ENCODE assay signal across 1 fruit fly cellular context in genomic region chr2L:14367274-14367669, dm6.
A peak's percentile ranks its signal among the peaks of the same experiment; 100 is the strongest.
TF ChIP-seq lines count a peak whose summit lies in the region.

No protein-coding gene starts in this region.

TF ChIP-seq in whole organism, embryonic, 481 proteins besides CTCF, POLR2A, EP300 and RAD21 (continued from another document and continues in another):
- TF ChIP-seq CG12299 (tag; optimal IDR thresholded peaks at IDR 0.05; lab: Kevin White, UChicago) (no peak), lab (GFP tag; optimal IDR thresholded peaks at IDR 0.05; lab: Kevin White, UChicago) (peak; percentile 33), CG30431 (GFP tag; optimal IDR thresholded peaks at IDR 0.05; lab: Kevin White, UChicago) (peak; percentile 33), grau (tag; optimal IDR thresholded peaks at IDR 0.05; lab: Kevin White, UChicago) (peak; percentile 23), gce (GFP tag; IDR thresholded peaks at IDR 0.05; lab: Robert Waterston, UW) (no peak), CG3838 (GFP tag; optimal IDR thresholded peaks at IDR 0.05; lab: Kevin White, UChicago) (no peak), CG6813 (GFP tag; optimal IDR thresholded peaks at IDR 0.05; lab: Kevin White, UChicago) (peak; percentile 36), lbe (GFP tag; optimal IDR thresholded peaks at IDR 0.05; lab: Kevin White, UChicago) (no peak), insv (GFP tag; optimal IDR thresholded peaks at IDR 0.05; lab: Kevin White, UChicago) (no peak), CG6689 (GFP tag; IDR thresholded peaks at IDR 0.05; lab: Robert Waterston, UW) (peak; percentile 63; the same call in 1 of the 2 replicates), gro (GFP tag; optimal IDR thresholded peaks at IDR 0.05; lab: Kevin White, UChicago) (no peak), CG18476 (GFP tag; optimal IDR thresholded peaks at IDR 0.05; lab: Kevin White, UChicago) (peak; percentile 0), fd96Cb (tag; optimal IDR thresholded peaks at IDR 0.05; lab: Kevin White, UChicago) (peak; percentile 58), CG34224 (GFP tag; IDR thresholded peaks at IDR 0.05; lab: Robert Waterston, UW; ENCODE audit: partially characterized antibody) (no peak), CG3995 (GFP tag; optimal IDR thresholded peaks at IDR 0.05; lab: Kevin White, UChicago) (no peak), Myb (GFP tag; optimal IDR thresholded peaks at IDR 0.05; lab: Kevin White, UChicago) (no peak), Fer2 (tag; optimal IDR thresholded peaks at IDR 0.05; lab: Kevin White, UChicago) (no peak), Bdp1 (GFP tag; optimal IDR thresholded peaks at IDR 0.05; lab: Kevin White, UChicago) (no peak), gcm2 (GFP tag; optimal IDR thresholded peaks at IDR 0.05; lab: Kevin White, UChicago) (no peak), Dfd (GFP tag; optimal IDR thresholded peaks at IDR 0.05; lab: Kevin White, UChicago) (no peak), mirr (GFP tag; optimal IDR thresholded peaks at IDR 0.05; lab: Kevin White, UChicago) (no peak), maf-S (GFP tag; optimal IDR thresholded peaks at IDR 0.05; lab: Kevin White, UChicago) (no peak), danr (GFP tag; IDR thresholded peaks at IDR 0.05; lab: Robert Waterston, UW) (no peak), gsb-n (tag; optimal IDR thresholded peaks at IDR 0.05; lab: Kevin White, UChicago) (peak; percentile 48), eve (GFP tag; optimal IDR thresholded peaks at IDR 0.05; lab: Kevin White, UChicago) (no peak), Camta (GFP tag; optimal IDR thresholded peaks at IDR 0.05; lab: Kevin White, UChicago) (no peak), pb (GFP tag; optimal IDR thresholded peaks at IDR 0.05; lab: Kevin White, UChicago) (no peak), CG1602 (GFP tag; optimal IDR thresholded peaks at IDR 0.05; lab: Kevin White, UChicago) (no peak), CG12659 (GFP tag; optimal IDR thresholded peaks at IDR 0.05; lab: Kevin White, UChicago) (peak; percentile 13), Tbp (GFP tag; optimal IDR thresholded peaks at IDR 0.05; lab: Kevin White, UChicago) (no peak), tx (GFP tag; optimal IDR thresholded peaks at IDR 0.05; lab: Kevin White, UChicago) (no peak), Med (GFP tag; lab: Kevin White, UChicago) (peak; percentile 10), jigr1 (GFP tag; IDR thresholded peaks at IDR 0.05; lab: Robert Waterston, UW) (0 out of 3 replicates have a peak, but pooled peaks have one; percentile 29), CG4328 (GFP tag; optimal IDR thresholded peaks at IDR 0.05; lab: Kevin White, UChicago) (no peak), Hand (GFP tag; optimal IDR thresholded peaks at IDR 0.05; lab: Kevin White, UChicago) (no peak), Spps (tag; optimal IDR thresholded peaks at IDR 0.05; lab: Kevin White, UChicago) (peak; percentile 4), CG3163 (GFP tag; optimal IDR thresholded peaks at IDR 0.05; lab: Kevin White, UChicago) (no peak), caup (GFP tag; optimal IDR thresholded peaks at IDR 0.05; lab: Kevin White, UChicago; ENCODE audit: severe bottlenecking) (peak; percentile 8), CG3726 (GFP tag; IDR thresholded peaks at IDR 0.05; lab: Robert Waterston, UW) (no peak), fd3F (GFP tag; optimal IDR thresholded peaks at IDR 0.05; lab: Kevin White, UChicago) (no peak), dysf (GFP tag; IDR thresholded peaks at IDR 0.05; lab: Robert Waterston, UW) (no peak; the same call in 2 of the 3 replicates), CG12071 (GFP tag; optimal IDR thresholded peaks at IDR 0.05; lab: Kevin White, UChicago) (no peak), Nf-YC (tag; optimal IDR thresholded peaks at IDR 0.05; lab: Kevin White, UChicago) (peak; percentile 42), CG15601 (tag; optimal IDR thresholded peaks at IDR 0.05; lab: Kevin White, UChicago) (peak; percentile 63), CG7987 (GFP tag; optimal IDR thresholded peaks at IDR 0.05; lab: Kevin White, UChicago) (no peak), CG8388 (GFP tag; optimal IDR thresholded peaks at IDR 0.05; lab: Kevin White, UChicago) (no peak), CG10431 (GFP tag; optimal IDR thresholded peaks at IDR 0.05; lab: Kevin White, UChicago) (no peak), bcd (GFP tag; optimal IDR thresholded peaks at IDR 0.05; lab: Kevin White, UChicago) (peak; percentile 29), CG33213 (GFP tag; optimal IDR thresholded peaks at IDR 0.05; lab: Kevin White, UChicago) (no peak), ewg (GFP tag; optimal IDR thresholded peaks at IDR 0.05; lab: Kevin White, UChicago) (peak; percentile 20), CG18011 (GFP tag; optimal IDR thresholded peaks at IDR 0.05; lab: Kevin White, UChicago) (no peak), CG12744 (GFP tag; optimal IDR thresholded peaks at IDR 0.05; lab: Kevin White, UChicago) (no peak), CG8765 (GFP tag; IDR thresholded peaks at IDR 0.05; lab: Robert Waterston, UW) (no peak), tin (GFP tag; optimal IDR thresholded peaks at IDR 0.05; lab: Kevin White, UChicago) (peak; percentile 15), CG18764 (GFP tag; optimal IDR thresholded peaks at IDR 0.05; lab: Kevin White, UChicago) (no peak), CG10654 (GFP tag; optimal IDR thresholded peaks at IDR 0.05; lab: Kevin White, UChicago) (no peak), Blimp-1 (GFP tag; optimal IDR thresholded peaks at IDR 0.05; lab: Kevin White, UChicago) (peak; percentile 65), tup (GFP tag; optimal IDR thresholded peaks at IDR 0.05; lab: Kevin White, UChicago) (no peak), CG15479 (GFP tag; optimal IDR thresholded peaks at IDR 0.05; lab: Kevin White, UChicago) (no peak), hb (GFP tag; IDR thresholded peaks at IDR 0.05; lab: Robert Waterston, UW; ENCODE audit: partially characterized antibody) (no peak), CG9609 (GFP tag; optimal IDR thresholded peaks at IDR 0.05; lab: Kevin White, UChicago) (no peak), Fer1 (GFP tag; optimal IDR thresholded peaks at IDR 0.05; lab: Kevin White, UChicago) (peak; percentile 60), CG6791 (GFP tag; IDR thresholded peaks at IDR 0.05; lab: Robert Waterston, UW; ENCODE audit: partially characterized antibody) (no peak), fd102C (GFP tag; optimal IDR thresholded peaks at IDR 0.05; lab: Kevin White, UChicago) (no peak), Trl (optimal IDR thresholded peaks at IDR 0.05; lab: Kevin White, UChicago) (no peak), Trl (GFP tag; optimal IDR thresholded peaks at IDR 0.05; lab: Kevin White, UChicago) (no peak), shn (GFP tag; optimal IDR thresholded peaks at IDR 0.05; lab: Kevin White, UChicago) (no peak), CG10274 (GFP tag; optimal IDR thresholded peaks at IDR 0.05; lab: Kevin White, UChicago) (no peak), CG12391 (tag; optimal IDR thresholded peaks at IDR 0.05; lab: Kevin White, UChicago) (no peak), org-1 (GFP tag; optimal IDR thresholded peaks at IDR 0.05; lab: Kevin White, UChicago) (no peak), CG4820 (GFP tag; optimal IDR thresholded peaks at IDR 0.05; lab: Kevin White, UChicago) (peak; percentile 66), Dref (GFP tag; IDR thresholded peaks at IDR 0.05; lab: Robert Waterston, UW) (no peak), wek (GFP tag; optimal IDR thresholded peaks at IDR 0.05; lab: Kevin White, UChicago) (no peak), disco-r (GFP tag; optimal IDR thresholded peaks at IDR 0.05; lab: Kevin White, UChicago) (no peak), Scr (GFP tag; IDR thresholded peaks at IDR 0.05; lab: Robert Waterston, UW; ENCODE audit: partially characterized antibody) (no peak), CG3281 (GFP tag; optimal IDR thresholded peaks at IDR 0.05; lab: Kevin White, UChicago) (peak; percentile 47), CG10147 (GFP tag; optimal IDR thresholded peaks at IDR 0.05; lab: Kevin White, UChicago) (peak; percentile 24), gt (GFP tag; IDR thresholded peaks at IDR 0.05; lab: Robert Waterston, UW) (no peak), gsb (GFP tag; IDR thresholded peaks at IDR 0.05; lab: Robert Waterston, UW) (no peak), Atf-2 (GFP tag; optimal IDR thresholded peaks at IDR 0.05; lab: Kevin White, UChicago) (no peak), CG12236 (GFP tag; optimal IDR thresholded peaks at IDR 0.05; lab: Kevin White, UChicago) (no peak), NFAT (GFP tag; IDR thresholded peaks at IDR 0.05; lab: Robert Waterston, UW) (no peak), odd (GFP tag; optimal IDR thresholded peaks at IDR 0.05; lab: Kevin White, UChicago) (no peak), pros (GFP tag; optimal IDR thresholded peaks at IDR 0.05; lab: Kevin White, UChicago) (no peak), CG6254 (GFP tag; optimal IDR thresholded peaks at IDR 0.05; lab: Kevin White, UChicago) (peak; percentile 55), CG8089 (GFP tag; optimal IDR thresholded peaks at IDR 0.05; lab: Kevin White, UChicago) (no peak), D19A (tag; optimal IDR thresholded peaks at IDR 0.05; lab: Kevin White, UChicago) (peak; percentile 22), CG2120 (GFP tag; optimal IDR thresholded peaks at IDR 0.05; lab: Kevin White, UChicago) (no peak), CG14667 (GFP tag; IDR thresholded peaks at IDR 0.05; lab: Robert Waterston, UW) (0 out of 2 replicates have a peak, but pooled peaks have one; percentile 20), CG14965 (GFP tag; optimal IDR thresholded peaks at IDR 0.05; lab: Kevin White, UChicago; ENCODE audit: borderline replicate concordance) (no peak), Lhr (GFP tag; optimal IDR thresholded peaks at IDR 0.05; lab: Kevin White, UChicago) (no peak), z (GFP tag; IDR thresholded peaks at IDR 0.05; lab: Robert Waterston, UW) (no peak), vvl (GFP tag; IDR thresholded peaks at IDR 0.05; lab: Robert Waterston, UW) (peak; percentile 39; the same call in 1 of the 2 replicates), NfI (GFP tag; optimal IDR thresholded peaks at IDR 0.05; lab: Kevin White, UChicago) (no peak), CG4424 (GFP tag; optimal IDR thresholded peaks at IDR 0.05; lab: Kevin White, UChicago) (peak; percentile 44), CG4707 (GFP tag; optimal IDR thresholded peaks at IDR 0.05; lab: Kevin White, UChicago) (no peak), p53 (GFP tag; optimal IDR thresholded peaks at IDR 0.05; lab: Kevin White, UChicago) (no peak), usp (GFP tag; optimal IDR thresholded peaks at IDR 0.05; lab: Kevin White, UChicago) (no peak), Nf-YA (GFP tag; IDR thresholded peaks at IDR 0.05; lab: Robert Waterston, UW) (no peak), CG32532 (GFP tag; IDR thresholded peaks at IDR 0.05; lab: Robert Waterston, UW) (no peak), CG13624 (GFP tag; optimal IDR thresholded peaks at IDR 0.05; lab: Kevin White, UChicago) (no peak), sc (optimal IDR thresholded peaks at IDR 0.05; lab: Kevin White, UChicago) (no peak), sc (GFP tag; optimal IDR thresholded peaks at IDR 0.05; lab: Kevin White, UChicago) (no peak), ken (GFP tag; IDR thresholded peaks at IDR 0.05; lab: Robert Waterston, UW) (no peak), pfk (GFP tag; optimal IDR thresholded peaks at IDR 0.05; lab: Kevin White, UChicago) (no peak), CG7786 (GFP tag; optimal IDR thresholded peaks at IDR 0.05; lab: Kevin White, UChicago) (no peak), Bteb2 (GFP tag; optimal IDR thresholded peaks at IDR 0.05; lab: Kevin White, UChicago) (no peak), HHEX (GFP tag; optimal IDR thresholded peaks at IDR 0.05; lab: Kevin White, UChicago) (no peak), psq (GFP tag; optimal IDR thresholded peaks at IDR 0.05; lab: Kevin White, UChicago) (no peak), lilli (GFP tag; optimal IDR thresholded peaks at IDR 0.05; lab: Kevin White, UChicago) (no peak), H15 (GFP tag; IDR thresholded peaks at IDR 0.05; lab: Robert Waterston, UW) (no peak), cg (GFP tag; optimal IDR thresholded peaks at IDR 0.05; lab: Kevin White, UChicago) (no peak), Hr51 (GFP tag; optimal IDR thresholded peaks at IDR 0.05; lab: Kevin White, UChicago) (peak in 1 of 2 experiments; percentile 77), sr (GFP tag; IDR thresholded peaks at IDR 0.05; lab: Robert Waterston, UW) (no peak), tio (GFP tag; optimal IDR thresholded peaks at IDR 0.05; lab: Kevin White, UChicago) (no peak), lmd (GFP tag; IDR thresholded peaks at IDR 0.05; lab: Robert Waterston, UW) (no peak), CG4617 (GFP tag; optimal IDR thresholded peaks at IDR 0.05; lab: Kevin White, UChicago; ENCODE audit: borderline replicate concordance) (no peak), CG4854 (GFP tag; optimal IDR thresholded peaks at IDR 0.05; lab: Kevin White, UChicago) (no peak), Gug (GFP tag; IDR thresholded peaks at IDR 0.05; lab: Robert Waterston, UW) (no peak), Chrac-16 (GFP tag; optimal IDR thresholded peaks at IDR 0.05; lab: Kevin White, UChicago) (no peak), CG15514 (GFP tag; optimal IDR thresholded peaks at IDR 0.05; lab: Kevin White, UChicago) (no peak), Sox102F (GFP tag; optimal IDR thresholded peaks at IDR 0.05; lab: Kevin White, UChicago) (no peak), Doc2 (GFP tag; IDR thresholded peaks at IDR 0.05; lab: Robert Waterston, UW) (no peak), amos (GFP tag; IDR thresholded peaks at IDR 0.05; lab: Robert Waterston, UW; ENCODE audit: partially characterized antibody) (no peak), crp (GFP tag; optimal IDR thresholded peaks at IDR 0.05; lab: Kevin White, UChicago) (no peak), Sox100B (GFP tag; optimal IDR thresholded peaks at IDR 0.05; lab: Kevin White, UChicago) (peak; percentile 82), GATAe (GFP tag; conservative IDR thresholded peaks at IDR 0.05; lab: Robert Waterston, UW) (no peak), NK7.1 (GFP tag; optimal IDR thresholded peaks at IDR 0.05; lab: Kevin White, UChicago) (no peak), cas (GFP tag; IDR thresholded peaks at IDR 0.05; lab: Robert Waterston, UW) (no peak), CG10462 (GFP tag; optimal IDR thresholded peaks at IDR 0.05; lab: Kevin White, UChicago) (no peak), CG32772 (GFP tag; IDR thresholded peaks at IDR 0.05; lab: Robert Waterston, UW) (no peak), bbx (GFP tag; IDR thresholded peaks at IDR 0.05; lab: Robert Waterston, UW; ENCODE audit: partially characterized antibody) (no peak), Mad (GFP tag; optimal IDR thresholded peaks at IDR 0.05; lab: Kevin White, UChicago) (no peak), dmrt99B (tag; optimal IDR thresholded peaks at IDR 0.05; lab: Kevin White, UChicago) (peak; percentile 86), chinmo (GFP tag; IDR thresholded peaks at IDR 0.05; lab: Robert Waterston, UW; ENCODE audit: partially characterized antibody) (no peak), CG8924 (tag; optimal IDR thresholded peaks at IDR 0.05; lab: Kevin White, UChicago) (peak; percentile 18), CG2202 (tag; optimal IDR thresholded peaks at IDR 0.05; lab: Kevin White, UChicago) (no peak)
